Fruit fly (Drosophila melanogaster): ENCODE results near the gene mthl9.

The mthl9 gene

DNA sequence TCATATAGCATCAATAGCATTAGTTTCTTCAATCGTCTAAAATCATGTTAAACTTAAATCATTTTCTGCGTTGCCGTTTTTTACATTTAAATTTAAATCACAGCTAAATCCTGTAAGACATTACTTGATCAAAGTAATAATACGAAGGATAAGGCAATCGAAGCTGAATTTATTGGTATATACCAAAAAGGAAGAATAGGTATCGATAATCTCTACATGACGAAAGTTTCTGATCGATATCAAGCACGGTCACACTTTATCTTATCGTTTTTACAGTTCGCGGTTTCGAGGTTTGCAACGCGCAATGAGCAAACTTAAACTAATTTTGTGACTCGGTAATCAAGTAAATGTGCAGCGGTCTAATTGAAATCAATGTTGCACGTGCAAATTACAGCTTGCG lies 4.3 kb downstream of the mthl9 start, which contains the start of the genes Atac3 and Ptpmeg:
Gene Atac3 (minus strand): TSS at position 160 of the 400 bp plus-strand sequence.
Gene Ptpmeg (plus strand): TSS at position 265 of the 400 bp plus-strand sequence.
- TF ChIP-seq OdsH (GFP tag; optimal IDR thresholded peaks at IDR 0.05) = no peak
- TF ChIP-seq Eip75B (GFP tag; optimal IDR thresholded peaks at IDR 0.05) = no peak
- TF ChIP-seq esn (GFP tag; optimal IDR thresholded peaks at IDR 0.05) = no peak
- TF ChIP-seq eg (GFP tag; IDR thresholded peaks at IDR 0.05) = no peak
- no peak for TF ChIP-seq Sox102F (GFP tag; optimal IDR thresholded peaks at IDR 0.05)
- no peak for TF ChIP-seq Hr38 (GFP tag; optimal IDR thresholded peaks at IDR 0.05)
- TF ChIP-seq Gug (GFP tag; IDR thresholded peaks at IDR 0.05) = no peak
- no peak for TF ChIP-seq CG8319 (GFP tag; optimal IDR thresholded peaks at IDR 0.05)
- no peak for TF ChIP-seq Hr4 (GFP tag; optimal IDR thresholded peaks at IDR 0.05)
- no peak for TF ChIP-seq ss (GFP tag; optimal IDR thresholded peaks at IDR 0.05)
- TF ChIP-seq CG34406 (GFP tag; optimal IDR thresholded peaks at IDR 0.05) = no peak
- TF ChIP-seq cyc (GFP tag; optimal IDR thresholded peaks at IDR 0.05) = no peak
- no peak for TF ChIP-seq Smox (GFP tag; optimal IDR thresholded peaks at IDR 0.05)
- no peak for TF ChIP-seq CG6854 (GFP tag; optimal IDR thresholded peaks at IDR 0.05)
- TF ChIP-seq Ets21C (GFP tag; optimal IDR thresholded peaks at IDR 0.05) = no peak
- TF ChIP-seq dac (GFP tag; optimal IDR thresholded peaks at IDR 0.05) = no peak
- TF ChIP-seq lz (GFP tag; optimal IDR thresholded peaks at IDR 0.05) = no peak
- TF ChIP-seq net (GFP tag; optimal IDR thresholded peaks at IDR 0.05) = no peak
- TF ChIP-seq CG11902 (GFP tag; optimal IDR thresholded peaks at IDR 0.05) = no peak

DNA sequence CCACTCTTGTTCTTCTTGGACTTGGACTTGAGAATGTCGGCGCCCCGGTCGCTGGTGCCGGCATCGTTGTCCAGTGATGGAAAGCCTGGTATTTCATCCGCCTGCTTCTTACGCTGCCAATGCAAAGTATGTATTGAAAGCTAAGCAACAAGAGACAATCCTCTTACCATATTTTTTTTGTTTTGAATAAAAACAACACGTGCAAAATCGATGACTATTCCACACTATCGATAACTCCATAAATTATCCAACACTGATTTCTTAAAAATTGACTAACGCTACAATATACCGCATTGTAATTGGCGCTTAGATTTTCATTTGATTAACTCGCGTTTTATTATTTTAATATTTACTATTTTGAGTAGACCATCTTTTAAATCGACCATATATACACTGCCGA lies 7.6 kb downstream of the mthl9 start, which contains the start of gene CG32344:
Gene CG32344 (minus strand): TSS at position 235 of the 400 bp plus-strand sequence.
- peak; percentile 7 for TF ChIP-seq CG3032 (tag; optimal IDR thresholded peaks at IDR 0.05)
- peak; percentile 60 for TF ChIP-seq Eip78C (GFP tag)
- TF ChIP-seq CG32006 (GFP tag; optimal IDR thresholded peaks at IDR 0.05) = no peak

DNA sequence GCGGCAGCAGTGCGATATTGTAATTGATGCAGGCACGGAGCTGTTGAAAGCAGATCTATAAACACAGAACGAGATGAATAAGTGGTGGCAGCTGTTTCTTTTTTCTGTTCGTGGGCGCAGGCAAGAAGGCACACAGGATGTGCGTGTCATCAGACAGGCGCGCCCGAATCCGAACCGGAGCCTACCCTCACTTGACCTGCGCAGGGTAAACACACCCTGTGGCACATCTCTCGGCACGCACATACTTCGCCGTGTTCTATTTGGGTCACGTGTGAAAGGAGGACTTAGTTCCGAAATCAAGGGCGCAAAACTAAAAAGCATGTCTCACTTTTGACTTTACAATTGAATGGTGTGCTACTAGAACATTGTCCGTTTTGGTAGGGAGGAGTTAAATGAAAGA lies 10.6 kb downstream of the mthl9 start:
- no peak for TF ChIP-seq Hr4 (GFP tag; optimal IDR thresholded peaks at IDR 0.05)
- TF ChIP-seq spab (GFP tag; optimal IDR thresholded peaks at IDR 0.05) = no peak
- TF ChIP-seq Gug (GFP tag; IDR thresholded peaks at IDR 0.05) = no peak
- no peak for TF ChIP-seq CG3032 (tag; optimal IDR thresholded peaks at IDR 0.05)
- TF ChIP-seq CG6808 (GFP tag; optimal IDR thresholded peaks at IDR 0.05) = no peak
- no peak for TF ChIP-seq eg (GFP tag; IDR thresholded peaks at IDR 0.05)
- TF ChIP-seq CG1621 (tag; optimal IDR thresholded peaks at IDR 0.05) = no peak
- no peak for TF ChIP-seq CG16779 (tag; optimal IDR thresholded peaks at IDR 0.05)

DNA sequence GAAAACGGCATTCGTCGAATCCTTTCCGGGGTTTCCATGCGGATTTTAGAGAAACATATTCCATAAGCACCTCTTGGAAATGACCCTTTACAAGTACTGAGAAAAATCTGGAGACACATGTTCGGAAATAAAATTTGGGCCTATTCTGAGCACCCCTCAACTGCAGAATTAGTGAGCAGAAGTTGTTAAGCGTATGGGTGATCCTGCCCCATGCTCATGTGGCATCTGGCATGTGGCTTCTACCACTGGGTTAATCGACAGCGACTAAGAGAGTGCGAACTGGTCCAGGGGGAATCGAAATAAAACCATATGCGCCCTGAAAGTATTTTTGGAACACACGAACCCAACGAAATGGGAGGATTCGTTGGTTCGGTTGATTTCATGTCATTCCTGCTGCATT lies 11.3 kb downstream of the mthl9 start:
- no peak for TF ChIP-seq CG9139 (GFP tag; optimal IDR thresholded peaks at IDR 0.05)
- no peak for TF ChIP-seq OdsH (GFP tag; optimal IDR thresholded peaks at IDR 0.05)
- no peak for TF ChIP-seq fd85E (GFP tag; optimal IDR thresholded peaks at IDR 0.05)
- TF ChIP-seq CG11294 (GFP tag; IDR thresholded peaks at IDR 0.05) = no peak
- TF ChIP-seq dac (GFP tag; optimal IDR thresholded peaks at IDR 0.05) = no peak
- TF ChIP-seq Hr4 (GFP tag; optimal IDR thresholded peaks at IDR 0.05) = no peak
- no peak for TF ChIP-seq CG15336 (GFP tag; IDR thresholded peaks at IDR 0.05)
- no peak for TF ChIP-seq achi (GFP tag; optimal IDR thresholded peaks at IDR 0.05)
- TF ChIP-seq Smox (GFP tag; optimal IDR thresholded peaks at IDR 0.05) = no peak
- TF ChIP-seq Sox14 (GFP tag; optimal IDR thresholded peaks at IDR 0.05) = no peak
- TF ChIP-seq CG32006 (GFP tag; optimal IDR thresholded peaks at IDR 0.05) = no peak
- no peak for TF ChIP-seq cyc (GFP tag; optimal IDR thresholded peaks at IDR 0.05)
- no peak for TF ChIP-seq CG6163 (GFP tag; IDR thresholded peaks at IDR 0.05)
- no peak for TF ChIP-seq CG10669 (GFP tag; optimal IDR thresholded peaks at IDR 0.05)
- TF ChIP-seq Lpt (GFP tag; optimal IDR thresholded peaks at IDR 0.05) = no peak
- no peak for TF ChIP-seq Sox102F (GFP tag; optimal IDR thresholded peaks at IDR 0.05)
- no peak for TF ChIP-seq CG34406 (GFP tag; optimal IDR thresholded peaks at IDR 0.05)
- no peak for TF ChIP-seq CG3919 (GFP tag; optimal IDR thresholded peaks at IDR 0.05)
- no peak for TF ChIP-seq net (GFP tag; optimal IDR thresholded peaks at IDR 0.05)
- TF ChIP-seq Ets96B (tag; optimal IDR thresholded peaks at IDR 0.05) = no peak
